Fruit fly (Drosophila melanogaster) whole organism, embryonic: Measurements from ENCODE around the gene CG1703.

ENCODE experiments used
- Aef1 ChIP-seq: fragments of 200-800 bp; sonication (Bioruptor generic); IDR thresholded peaks from 3 replicates; pipeline ENCODE4 v1.3.6; 2022; ENCODE audit warnings: missing biosample characterization, missing genetic modification characterization
- Atf3 ChIP-seq: fragments of 200-800 bp; sonication (Bioruptor generic); optimal IDR thresholded peaks from 3 replicates; lab custom pipeline; 2016; ENCODE audit warnings: missing biosample characterization, missing genetic modification characterization
- Atf6 ChIP-seq: fragments of 200-800 bp; sonication (Bioruptor generic); IDR thresholded peaks from 2 replicates; pipeline ENCODE4 v1.3.6; 2022; ENCODE audit warnings: missing biosample characterization, missing genetic modification characterization
- Bdp1 ChIP-seq: fragments of 200-800 bp; sonication (Bioruptor generic); optimal IDR thresholded peaks from 3 replicates; lab custom pipeline; 2016; ENCODE audit warnings: missing biosample characterization, missing genetic modification characterization
- BtbVII ChIP-seq: fragments of 200-800 bp; sonication (Bioruptor generic); optimal IDR thresholded peaks from 3 replicates; lab custom pipeline; 2017; ENCODE audit warnings: missing biosample characterization, mild to moderate bottlenecking, missing genetic modification characterization
- CG11085 ChIP-seq: fragments of 200-800 bp; sonication (Bioruptor generic); IDR thresholded peaks from 2 replicates; pipeline ENCODE4 v1.3.6; 2022; ENCODE audit warnings: missing biosample characterization, missing genetic modification characterization
- CG11456 ChIP-seq: fragments of 200-800 bp; sonication (Bioruptor generic); IDR thresholded peaks from 3 replicates; pipeline ENCODE4 v1.3.6; 2022; ENCODE audit warnings: missing biosample characterization, missing genetic modification characterization
- CG11696 ChIP-seq: fragments of 200-800 bp; sonication (Bioruptor generic); IDR thresholded peaks from 2 replicates; pipeline ENCODE4 v1.3.6; 2022; ENCODE audit warnings: missing biosample characterization, missing genetic modification characterization
- CG12155 ChIP-seq: fragments of 200-800 bp; sonication (Bioruptor generic); optimal IDR thresholded peaks from 3 replicates; lab custom pipeline; 2016; ENCODE audit warnings: missing biosample characterization, missing genetic modification characterization
- CG13296 ChIP-seq: fragments of 200-800 bp; sonication (Bioruptor generic); optimal IDR thresholded peaks from 3 replicates; lab custom pipeline; 2018; ENCODE audit warnings: missing biosample characterization, mild to moderate bottlenecking, missing genetic modification characterization
- CG13894 ChIP-seq: fragments of 200-800 bp; sonication (Bioruptor generic); optimal IDR thresholded peaks from 3 replicates; lab custom pipeline; 2018; ENCODE audit warnings: missing biosample characterization, mild to moderate bottlenecking, missing genetic modification characterization, moderate library complexity
- CG14441 ChIP-seq: fragments of 200-800 bp; sonication (Bioruptor generic); IDR thresholded peaks from 2 replicates; pipeline ENCODE4 v1.3.6; 2022; ENCODE audit warnings: missing biosample characterization, missing genetic modification characterization
- CG1602 ChIP-seq: fragments of 200-800 bp; sonication (Bioruptor generic); optimal IDR thresholded peaks from 3 replicates; lab custom pipeline; 2016; ENCODE audit warnings: missing biosample characterization, missing genetic modification characterization
- CG17568 ChIP-seq: fragments of 200-800 bp; sonication (Bioruptor generic); optimal IDR thresholded peaks from 2 replicates; lab custom pipeline; 2018; ENCODE audit warnings: missing biosample characterization, mild to moderate bottlenecking, missing genetic modification characterization, moderate library complexity
- CG2889 ChIP-seq: fragments of 200-800 bp; sonication (Bioruptor generic); IDR thresholded peaks from 3 replicates; pipeline ENCODE4 v1.3.6; 2022; ENCODE audit warnings: missing biosample characterization, missing genetic modification characterization
- CG3163 ChIP-seq: fragments of 200-800 bp; sonication (Bioruptor generic); optimal IDR thresholded peaks from 3 replicates; lab custom pipeline; 2016; ENCODE audit warnings: missing biosample characterization, missing genetic modification characterization
- CG3995 ChIP-seq: fragments of 200-800 bp; sonication (Bioruptor generic); optimal IDR thresholded peaks from 3 replicates; lab custom pipeline; 2016; ENCODE audit warnings: missing biosample characterization, missing genetic modification characterization
- CG4328 ChIP-seq: fragments of 200-800 bp; sonication (Bioruptor generic); optimal IDR thresholded peaks from 3 replicates; lab custom pipeline; 2017; ENCODE audit warnings: missing biosample characterization, missing genetic modification reagents, missing genetic modification characterization
- CG6854 ChIP-seq: fragments of 200-800 bp; sonication (Bioruptor generic); optimal IDR thresholded peaks from 3 replicates; lab custom pipeline; 2017; ENCODE audit warnings: missing biosample characterization, mild to moderate bottlenecking, missing genetic modification characterization
- CG7556 ChIP-seq: fragments of 200-800 bp; sonication (Bioruptor generic); optimal IDR thresholded peaks from 2 replicates; lab custom pipeline; 2017; ENCODE audit warnings: missing biosample characterization, mild to moderate bottlenecking, missing genetic modification characterization
- CG7963 ChIP-seq: fragments of 200-800 bp; sonication (Bioruptor generic); IDR thresholded peaks from 3 replicates; pipeline ENCODE4 v1.3.6; 2022; ENCODE audit warnings: missing biosample characterization, missing genetic modification characterization; ENCODE audit not compliant: partially characterized antibody
- HHEX ChIP-seq: fragments of 200-800 bp; sonication (Bioruptor generic); optimal IDR thresholded peaks from 3 replicates; lab custom pipeline; 2017; ENCODE audit warnings: missing biosample characterization, mild to moderate bottlenecking, missing genetic modification characterization, missing genetic modification reagents
- HLHmδ ChIP-seq: fragments of 200-800 bp; sonication (Bioruptor generic); optimal IDR thresholded peaks from 2 replicates; lab custom pipeline; 2018; ENCODE audit warnings: missing biosample characterization, mild to moderate bottlenecking, missing genetic modification characterization, moderate library complexity
- Hand ChIP-seq: fragments of 200-800 bp; sonication (Bioruptor generic); optimal IDR thresholded peaks from 2 replicates; lab custom pipeline; 2017; ENCODE audit warnings: mild to moderate bottlenecking, missing biosample characterization, missing genetic modification reagents, missing genetic modification characterization
- MBD-R2 ChIP-seq: fragments of 200-800 bp; sonication (Bioruptor generic); IDR thresholded peaks from 2 replicates; pipeline ENCODE4 v1.3.6; 2022; ENCODE audit warnings: missing biosample characterization, missing genetic modification characterization
- Nf-YC ChIP-seq: fragments of 200-800 bp; optimal IDR thresholded peaks from 3 replicates; lab custom pipeline; 2019; ENCODE audit warnings: missing biosample characterization, mild to moderate bottlenecking, missing genetic modification characterization, moderate library complexity
- Ravus ChIP-seq: fragments of 200-800 bp; sonication (Bioruptor generic); IDR thresholded peaks from 2 replicates; pipeline ENCODE4 v1.3.6; 2022; ENCODE audit warnings: missing biosample characterization, missing genetic modification characterization
- Scr ChIP-seq: fragments of 200-800 bp; sonication (Bioruptor generic); IDR thresholded peaks from 2 replicates; pipeline ENCODE4 v1.3.6; 2022; ENCODE audit warnings: missing biosample characterization, missing genetic modification characterization; ENCODE audit not compliant: partially characterized antibody
- Six4 ChIP-seq: fragments of 200-800 bp; sonication (Bioruptor generic); optimal IDR thresholded peaks from 2 replicates; lab custom pipeline; 2016; ENCODE audit warnings: missing biosample characterization, missing genetic modification characterization
- Vsx1 ChIP-seq: fragments of 200-800 bp; sonication (Bioruptor generic); optimal IDR thresholded peaks from 2 replicates; lab custom pipeline; 2017; ENCODE audit warnings: missing biosample characterization, mild to moderate bottlenecking, missing genetic modification characterization, missing genetic modification reagents
- ac ChIP-seq: fragments of 200-800 bp; sonication (Bioruptor generic); optimal IDR thresholded peaks from 3 replicates; lab custom pipeline; 2017; ENCODE audit warnings: missing biosample characterization, mild to moderate bottlenecking, missing genetic modification characterization
- ash1 ChIP-seq: fragments of 200-800 bp; sonication (Bioruptor generic); optimal IDR thresholded peaks from 2 replicates; lab custom pipeline; 2018; ENCODE audit warnings: missing biosample characterization, mild to moderate bottlenecking, missing genetic modification characterization
- bbx ChIP-seq: fragments of 200-800 bp; sonication (Bioruptor generic); IDR thresholded peaks from 2 replicates; pipeline ENCODE4 v1.3.6; 2022; ENCODE audit warnings: missing biosample characterization, missing genetic modification characterization; ENCODE audit not compliant: partially characterized antibody
- br ChIP-seq: fragments of >200 bp; optimal IDR thresholded peaks from 2 replicates; lab custom pipeline; 2017
- corto ChIP-seq: fragments of 200-800 bp; sonication (Bioruptor generic); optimal IDR thresholded peaks from 2 replicates; lab custom pipeline; 2016; ENCODE audit warnings: missing biosample characterization, mild to moderate bottlenecking, missing genetic modification characterization, moderate library complexity
- crol ChIP-seq: fragments of 200-800 bp; sonication (Bioruptor generic); IDR thresholded peaks from 2 replicates; pipeline ENCODE4 v1.3.6; 2022; ENCODE audit warnings: missing biosample characterization, missing genetic modification characterization
- dm ChIP-seq: fragments of 200-800 bp; sonication (Bioruptor generic); optimal IDR thresholded peaks from 3 replicates; lab custom pipeline; 2016; ENCODE audit warnings: missing biosample characterization, missing genetic modification characterization
- ems ChIP-seq: fragments of 200-800 bp; sonication (Bioruptor generic); optimal IDR thresholded peaks from 3 replicates; lab custom pipeline; 2016; ENCODE audit warnings: missing biosample characterization, missing genetic modification characterization
- gem ChIP-seq: fragments of 200-800 bp; sonication (Bioruptor generic); optimal IDR thresholded peaks from 2 replicates; lab custom pipeline; 2019; ENCODE audit warnings: missing biosample characterization, mild to moderate bottlenecking, missing genetic modification characterization, moderate library complexity
- gsb ChIP-seq: fragments of 200-800 bp; sonication (Bioruptor generic); IDR thresholded peaks from 2 replicates; pipeline ENCODE4 v1.3.6; 2022; ENCODE audit warnings: missing biosample characterization, missing genetic modification characterization
- ind ChIP-seq: fragments of 200-800 bp; sonication (Bioruptor generic); optimal IDR thresholded peaks from 3 replicates; lab custom pipeline; 2016; ENCODE audit warnings: missing biosample characterization, missing genetic modification characterization
- jing ChIP-seq: fragments of 200-800 bp; sonication (Bioruptor generic); optimal IDR thresholded peaks from 2 replicates; lab custom pipeline; 2018; ENCODE audit warnings: missing biosample characterization, mild to moderate bottlenecking, missing genetic modification characterization
- jumu ChIP-seq: fragments of 200-800 bp; sonication (Bioruptor generic); optimal IDR thresholded peaks from 3 replicates; lab custom pipeline; 2016; ENCODE audit warnings: missing biosample characterization, missing genetic modification characterization
- luna ChIP-seq: fragments of 200-800 bp; sonication (Bioruptor generic); optimal IDR thresholded peaks from 2 replicates; lab custom pipeline; 2016; ENCODE audit warnings: missing biosample characterization, missing genetic modification characterization
- nerfin-2 ChIP-seq: fragments of 200-800 bp; sonication (Bioruptor generic); IDR thresholded peaks from 2 replicates; pipeline ENCODE4 v1.3.6; 2022; ENCODE audit warnings: missing biosample characterization, missing genetic modification characterization; ENCODE audit not compliant: partially characterized antibody
- ranshi ChIP-seq: fragments of 200-800 bp; sonication (Bioruptor generic); IDR thresholded peaks from 2 replicates; pipeline ENCODE4 v1.3.6; 2022; ENCODE audit warnings: missing biosample characterization, missing genetic modification characterization
- sim ChIP-seq: fragments of 200-800 bp; sonication (Bioruptor generic); IDR thresholded peaks from 2 replicates; pipeline ENCODE4 v1.3.6; 2022; ENCODE audit warnings: missing biosample characterization, missing genetic modification characterization
- tgo ChIP-seq: fragments of 200-800 bp; sonication (Bioruptor generic); IDR thresholded peaks from 3 replicates; pipeline ENCODE4 v1.3.6; 2022; ENCODE audit warnings: missing biosample characterization, missing genetic modification characterization
- zen ChIP-seq: fragments of 200-800 bp; sonication (Bioruptor generic); optimal IDR thresholded peaks from 3 replicates; lab custom pipeline; 2018; ENCODE audit warnings: missing biosample characterization, mild to moderate bottlenecking, missing genetic modification characterization, moderate library complexity
- zfh1 ChIP-seq: fragments of 200-800 bp; sonication (Bioruptor generic); IDR thresholded peaks from 3 replicates; pipeline ENCODE4 v1.3.6; 2022; ENCODE audit warnings: missing biosample characterization, missing genetic modification characterization

Gene CG1703

dm6 chrX:11580200-11580840 lies 31.4 kb upstream of the CG1703 start, which contains the start of gene nod (continued):
- TF ChIP-seq HLHmδ (no peak), Six4 (GFP tag; lab: Kevin White, UChicago) (peak; percentile 59), CG4328 (GFP tag; lab: Kevin White, UChicago) (peak; percentile 23), Atf3 (GFP tag; lab: Kevin White, UChicago) (peak; percentile 34), Nf-YC (tag; lab: Kevin White, UChicago) (peak; percentile 48), ind (peak; percentile 54), CG11456 (GFP tag; lab: Robert Waterston, UW) (peak; percentile 77; the same call in 2 of the 3 replicates), Ravus (GFP tag; lab: Robert Waterston, UW) (no peak), tgo (GFP tag; lab: Robert Waterston, UW) (peak; percentile 52; the same call in 1 of the 3 replicates), CG14441 (peak; percentile 62), HHEX (peak; percentile 69), br (no peak), jing (GFP tag; lab: Kevin White, UChicago) (no peak), dm (GFP tag; lab: Kevin White, UChicago) (peak; percentile 31), CG17568 (GFP tag; lab: Kevin White, UChicago) (no peak), CG11085 (GFP tag; lab: Robert Waterston, UW) (no peak), CG13894 (tag; lab: Kevin White, UChicago) (peak; percentile 66), MBD-R2 (GFP tag; lab: Robert Waterston, UW) (peak; percentile 85), Aef1 (GFP tag; lab: Robert Waterston, UW) (peak; percentile 32; the same call in 1 of the 3 replicates), Bdp1 (GFP tag; lab: Kevin White, UChicago) (peak; percentile 7), CG3995 (GFP tag; lab: Kevin White, UChicago) (no peak), nerfin-2 (GFP tag; lab: Robert Waterston, UW) (no peak), CG6854 (GFP tag; lab: Kevin White, UChicago) (peak; percentile 20), zen (peak; percentile 60), CG12155 (peak; percentile 59), ac (GFP tag; lab: Kevin White, UChicago) (no peak), CG2889 (GFP tag; lab: Robert Waterston, UW) (peak; percentile 57; the same call in 2 of the 3 replicates), crol (GFP tag; lab: Robert Waterston, UW) (no peak), ems (GFP tag; lab: Kevin White, UChicago) (peak; percentile 78), Atf6 (GFP tag; lab: Robert Waterston, UW) (peak; percentile 56), BtbVII (GFP tag; lab: Kevin White, UChicago) (no peak), bbx (peak; percentile 52; the same call in 1 of the 2 replicates), CG11696 (GFP tag; lab: Robert Waterston, UW) (no peak), Scr (peak; percentile 71), gem (tag; lab: Kevin White, UChicago) (peak; percentile 75), ranshi (peak; percentile 72; the same call in 1 of the 2 replicates), corto (no peak), gsb (GFP tag; lab: Robert Waterston, UW) (no peak), CG1602 (peak; percentile 45), Vsx1 (no peak), CG7963 (GFP tag; lab: Robert Waterston, UW) (0 out of 3 replicates have a peak, but pooled peaks have one; percentile 38), CG3163 (GFP tag; lab: Kevin White, UChicago) (peak; percentile 51), Hand (GFP tag; lab: Kevin White, UChicago) (no peak), CG7556 (GFP tag; lab: Kevin White, UChicago) (peak; percentile 45), sim (GFP tag; lab: Robert Waterston, UW) (peak; percentile 32; the same call in 1 of the 2 replicates), luna (GFP tag; lab: Kevin White, UChicago) (peak; percentile 36), jumu (peak; percentile 74), CG13296 (peak; percentile 71), zfh1 (peak; percentile 64), ash1 (no peak)
